Fruit fly (Drosophila melanogaster) whole organism, embryonic: ENCODE results near the gene CG1233.

Experiments used
- Aef1 ChIP-seq: fragments of 200-800 bp; sonication (Bioruptor generic); IDR thresholded peaks from 3 replicates; pipeline ENCODE4 v1.3.6; 2022; ENCODE audit warnings: missing biosample characterization, missing genetic modification characterization
- Bteb2 ChIP-seq: fragments of 200-800 bp; sonication (Bioruptor generic); optimal IDR thresholded peaks from 2 replicates; lab custom pipeline; 2016; ENCODE audit warnings: missing biosample characterization, missing genetic modification characterization
- CG11085 ChIP-seq: fragments of 200-800 bp; sonication (Bioruptor generic); IDR thresholded peaks from 2 replicates; pipeline ENCODE4 v1.3.6; 2022; ENCODE audit warnings: missing biosample characterization, missing genetic modification characterization
- CG12219 ChIP-seq: fragments of 200-800 bp; sonication (Bioruptor generic); optimal IDR thresholded peaks from 3 replicates; lab custom pipeline; 2018; ENCODE audit warnings: missing biosample characterization, mild to moderate bottlenecking, missing genetic modification characterization
- CG12659 ChIP-seq: fragments of 200-800 bp; sonication (Bioruptor generic); optimal IDR thresholded peaks from 3 replicates; lab custom pipeline; 2017; ENCODE audit warnings: mild to moderate bottlenecking, missing biosample characterization, missing genetic modification reagents, missing genetic modification characterization
- CG14667 ChIP-seq: fragments of 200-800 bp; sonication (Bioruptor generic); IDR thresholded peaks from 2 replicates; pipeline ENCODE4 v1.3.6; 2022; ENCODE audit warnings: missing biosample characterization, missing genetic modification characterization
- CG1603 ChIP-seq: fragments of 200-800 bp; sonication (Bioruptor generic); optimal IDR thresholded peaks from 2 replicates; lab custom pipeline; 2019; ENCODE audit warnings: missing biosample characterization, mild to moderate bottlenecking, missing genetic modification characterization, moderate library complexity
- CG17186 ChIP-seq: fragments of 200-800 bp; sonication (Bioruptor generic); optimal IDR thresholded peaks from 3 replicates; lab custom pipeline; 2017; ENCODE audit warnings: missing biosample characterization, missing genetic modification reagents, missing genetic modification characterization
- CG17328 ChIP-seq: fragments of 200-800 bp; sonication (Bioruptor generic); IDR thresholded peaks from 2 replicates; pipeline ENCODE4 v1.3.6; 2022; ENCODE audit warnings: missing biosample characterization, missing genetic modification characterization
- CG17568 ChIP-seq: fragments of 200-800 bp; sonication (Bioruptor generic); optimal IDR thresholded peaks from 2 replicates; lab custom pipeline; 2018; ENCODE audit warnings: missing biosample characterization, mild to moderate bottlenecking, missing genetic modification characterization, moderate library complexity
- CG17829 ChIP-seq: fragments of 200-800 bp; optimal IDR thresholded peaks from 2 replicates; lab custom pipeline; 2019; ENCODE audit warnings: missing biosample characterization, mild to moderate bottlenecking, missing genetic modification characterization, moderate library complexity
- CG18599 ChIP-seq: fragments of 200-800 bp; sonication (Bioruptor generic); optimal IDR thresholded peaks from 3 replicates; lab custom pipeline; 2017; ENCODE audit warnings: missing biosample characterization, missing genetic modification characterization, mild to moderate bottlenecking, moderate library complexity, missing genetic modification reagents
- CG2120 ChIP-seq: fragments of 200-800 bp; sonication (Bioruptor generic); optimal IDR thresholded peaks from 3 replicates; lab custom pipeline; 2016; ENCODE audit warnings: missing biosample characterization, missing genetic modification characterization
- CG2199 ChIP-seq: fragments of 200-800 bp; sonication (Bioruptor generic); IDR thresholded peaks from 3 replicates; pipeline ENCODE4 v1.3.6; 2022; ENCODE audit warnings: missing biosample characterization, missing genetic modification characterization
- CG2889 ChIP-seq: fragments of 200-800 bp; sonication (Bioruptor generic); IDR thresholded peaks from 3 replicates; pipeline ENCODE4 v1.3.6; 2022; ENCODE audit warnings: missing biosample characterization, missing genetic modification characterization
- CG3065 ChIP-seq: fragments of 200-800 bp; sonication (Bioruptor generic); optimal IDR thresholded peaks from 2 replicates; lab custom pipeline; 2016; ENCODE audit warnings: missing biosample characterization, missing genetic modification characterization
- CG34376 ChIP-seq: fragments of 200-800 bp; sonication (Bioruptor generic); optimal IDR thresholded peaks from 2 replicates; lab custom pipeline; 2018; ENCODE audit warnings: missing biosample characterization, mild to moderate bottlenecking, missing genetic modification characterization
- CG3847 ChIP-seq: fragments of 200-800 bp; sonication (Bioruptor generic); IDR thresholded peaks from 2 replicates; pipeline ENCODE4 v1.3.6; 2022; ENCODE audit warnings: missing biosample characterization, missing genetic modification characterization
- CG4404 ChIP-seq: fragments of 200-800 bp; sonication (Bioruptor generic); IDR thresholded peaks from 2 replicates; pipeline ENCODE4 v1.3.6; 2022; ENCODE audit warnings: missing biosample characterization, missing genetic modification characterization
- CG4854 ChIP-seq: fragments of 200-800 bp; sonication (Bioruptor generic); optimal IDR thresholded peaks from 2 replicates; lab custom pipeline; 2016; ENCODE audit warnings: missing biosample characterization, missing genetic modification characterization, inconsistent platforms
- CG5245 ChIP-seq: fragments of 200-800 bp; sonication (Bioruptor generic); optimal IDR thresholded peaks from 3 replicates; lab custom pipeline; 2016; ENCODE audit warnings: missing biosample characterization, missing genetic modification characterization
- CG6654 ChIP-seq: fragments of 200-800 bp; sonication (Bioruptor generic); optimal IDR thresholded peaks from 2 replicates; lab custom pipeline; 2017; ENCODE audit warnings: missing biosample characterization, mild to moderate bottlenecking, missing genetic modification characterization
- CG6765 ChIP-seq: fragments of 200-800 bp; sonication (Bioruptor generic); optimal IDR thresholded peaks from 3 replicates; lab custom pipeline; 2017; ENCODE audit warnings: missing biosample characterization, mild to moderate bottlenecking, missing genetic modification characterization
- CG8388 ChIP-seq: fragments of 200-800 bp; sonication (Bioruptor generic); optimal IDR thresholded peaks from 2 replicates; lab custom pipeline; 2019; ENCODE audit warnings: missing biosample characterization, mild to moderate bottlenecking, missing genetic modification characterization, moderate library complexity
- Dip3 ChIP-seq: fragments of 200-800 bp; sonication (Bioruptor generic); optimal IDR thresholded peaks from 3 replicates; lab custom pipeline; 2016; ENCODE audit warnings: missing biosample characterization, missing genetic modification characterization
- Ets65A ChIP-seq: fragments of 200-800 bp; sonication (Bioruptor generic); peaks from one replicate; lab custom pipeline; 2016; ENCODE audit warnings: missing biosample characterization, missing genetic modification characterization
- Fer1 ChIP-seq: fragments of 200-800 bp; sonication (Bioruptor generic); optimal IDR thresholded peaks from 2 replicates; lab custom pipeline; 2017; ENCODE audit warnings: missing biosample characterization, mild to moderate bottlenecking, missing genetic modification characterization
- Med ChIP-seq: fragments of 200-800 bp; sonication (Bioruptor generic); peaks from one replicate; lab custom pipeline; 2016; ENCODE audit warnings: missing biosample characterization, missing genetic modification characterization, mild to moderate bottlenecking, inconsistent platforms, moderate library complexity
- NC2α ChIP-seq: fragments of 200-800 bp; sonication (Bioruptor generic); optimal IDR thresholded peaks from 2 replicates; lab custom pipeline; 2016; ENCODE audit warnings: missing biosample characterization, missing genetic modification characterization
- Ptx1 ChIP-seq: fragments of 200-800 bp; sonication (Bioruptor generic); IDR thresholded peaks from 2 replicates; pipeline ENCODE4 v1.3.6; 2022; ENCODE audit warnings: missing biosample characterization, missing genetic modification characterization
- Xrp1 ChIP-seq: fragments of 200-800 bp; sonication (Bioruptor generic); IDR thresholded peaks from 2 replicates; pipeline ENCODE4 v1.3.6; 2022; ENCODE audit warnings: missing biosample characterization, missing genetic modification characterization
- YL-1 ChIP-seq: fragments of 200-800 bp; sonication (Bioruptor generic); optimal IDR thresholded peaks from 3 replicates; lab custom pipeline; 2017; ENCODE audit warnings: missing biosample characterization, mild to moderate bottlenecking, missing genetic modification characterization
- bbx ChIP-seq: fragments of 200-800 bp; sonication (Bioruptor generic); IDR thresholded peaks from 2 replicates; pipeline ENCODE4 v1.3.6; 2022; ENCODE audit warnings: missing biosample characterization, missing genetic modification characterization; ENCODE audit not compliant: partially characterized antibody
- chinmo ChIP-seq: fragments of 200-800 bp; sonication (Bioruptor generic); IDR thresholded peaks from 4 replicates; pipeline ENCODE4 v1.3.6; 2022; ENCODE audit warnings: missing biosample characterization, missing genetic modification characterization; ENCODE audit not compliant: partially characterized antibody
- dan ChIP-seq: fragments of 200-800 bp; sonication (Bioruptor generic); IDR thresholded peaks from 2 replicates; pipeline ENCODE4 v1.3.6; 2022; ENCODE audit warnings: missing biosample characterization, missing genetic modification characterization
- dimm ChIP-seq: fragments of 200-800 bp; sonication (Bioruptor generic); IDR thresholded peaks from 2 replicates; pipeline ENCODE4 v1.3.6; 2022; ENCODE audit warnings: missing biosample characterization, missing genetic modification characterization
- dmrt11E ChIP-seq: fragments of 200-800 bp; sonication (Bioruptor generic); optimal IDR thresholded peaks from 3 replicates; lab custom pipeline; 2018; ENCODE audit warnings: missing biosample characterization, mild to moderate bottlenecking, missing genetic modification characterization, moderate library complexity
- ewg ChIP-seq: fragments of 200-800 bp; sonication (Bioruptor generic); optimal IDR thresholded peaks from 3 replicates; lab custom pipeline; 2017; ENCODE audit warnings: mild to moderate bottlenecking, missing biosample characterization, missing genetic modification reagents, missing genetic modification characterization
- lov ChIP-seq, 2 experiments: fragments of 200-800 bp in 1 of 2; fragments of >200 bp in 1 of 2; sonication (Bioruptor generic) in 1 of 2; IDR thresholded peaks in 1 of 2; optimal IDR thresholded peaks in 1 of 2; 2 replicates in 1 of 2; 3 replicates in 1 of 2; pipeline versions ENCODE4 v1.3.6 to Lab custom; 2017 to 2022; ENCODE audit warnings: missing biosample characterization in 1 of 2, missing genetic modification characterization in 1 of 2
- nom ChIP-seq: fragments of 200-800 bp; sonication (Bioruptor generic); optimal IDR thresholded peaks from 2 replicates; lab custom pipeline; 2017; ENCODE audit warnings: missing biosample characterization, missing genetic modification characterization, mild to moderate bottlenecking, moderate library complexity, missing genetic modification reagents
- row ChIP-seq: fragments of 200-800 bp; sonication (Bioruptor generic); IDR thresholded peaks from 3 replicates; pipeline ENCODE4 v1.3.6; 2022; ENCODE audit warnings: missing biosample characterization, missing genetic modification characterization
- sens ChIP-seq: fragments of 200-800 bp; sonication (Bioruptor generic); peaks from one replicate; lab custom pipeline; 2016; ENCODE audit warnings: missing biosample characterization, missing genetic modification characterization
- slbo ChIP-seq: fragments of 200-800 bp; sonication (Bioruptor generic); IDR thresholded peaks from 2 replicates; pipeline ENCODE4 v1.3.6; 2022; ENCODE audit warnings: missing biosample characterization, missing genetic modification characterization
- slou ChIP-seq: fragments of 200-800 bp; sonication (Bioruptor generic); optimal IDR thresholded peaks from 3 replicates; lab custom pipeline; 2016; ENCODE audit warnings: missing biosample characterization, missing genetic modification characterization
- so ChIP-seq: fragments of 200-800 bp; sonication (Bioruptor generic); IDR thresholded peaks from 3 replicates; pipeline ENCODE4 v1.3.6; 2022; ENCODE audit warnings: missing biosample characterization, missing genetic modification characterization
- ssp ChIP-seq: fragments of 200-800 bp; sonication (Bioruptor generic); IDR thresholded peaks from 2 replicates; pipeline ENCODE4 v1.3.6; 2022; ENCODE audit warnings: missing biosample characterization, missing genetic modification characterization
- tap ChIP-seq: fragments of 200-800 bp; optimal IDR thresholded peaks from 3 replicates; lab custom pipeline; 2019; ENCODE audit warnings: missing biosample characterization, mild to moderate bottlenecking, missing genetic modification characterization, moderate library complexity
- usp ChIP-seq: fragments of >200 bp; optimal IDR thresholded peaks from 2 replicates; lab custom pipeline; 2017; ENCODE audit warnings: missing biosample characterization, missing genetic modification characterization

CG1233 gene

DNA sequence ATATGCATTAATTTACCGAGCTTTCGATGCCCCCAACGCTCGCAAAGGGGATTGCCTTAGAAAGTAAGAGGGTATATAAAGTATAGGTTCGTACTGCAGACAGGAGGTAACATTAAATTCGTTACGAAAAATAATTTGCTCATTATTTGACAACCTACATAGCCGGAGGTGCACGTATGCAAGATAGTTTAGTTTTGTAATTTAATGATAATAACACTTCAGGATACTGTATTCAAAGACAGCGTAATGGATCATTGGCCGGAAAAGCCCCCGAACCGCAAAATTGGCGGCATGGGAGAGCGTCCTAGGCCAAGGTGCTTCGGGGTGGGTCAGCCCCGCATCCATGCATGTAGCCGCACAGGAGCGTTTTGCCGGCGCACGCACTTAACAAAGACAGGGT lies 48.9 kb upstream of the CG1233 start:
- TF ChIP-seq Med (GFP tag; lab: Kevin White, UChicago) = peak; percentile 52
- no peak for TF ChIP-seq Dip3 (GFP tag; lab: Kevin White, UChicago)
- no peak for TF ChIP-seq usp (GFP tag; lab: Kevin White, UChicago)
- no peak for TF ChIP-seq CG3847
- TF ChIP-seq CG2120 (GFP tag; lab: Kevin White, UChicago) = peak; percentile 40
- TF ChIP-seq Xrp1 = no peak
- TF ChIP-seq CG2889 (GFP tag; lab: Robert Waterston, UW) = no peak
- no peak for TF ChIP-seq Fer1 (GFP tag; lab: Kevin White, UChicago)
- TF ChIP-seq slou (GFP tag; lab: Kevin White, UChicago) = no peak
- no peak for TF ChIP-seq CG17186 (GFP tag; lab: Kevin White, UChicago)
- TF ChIP-seq nom = no peak
- peak; percentile 27; the same call in 1 of the 2 replicates for TF ChIP-seq bbx
- TF ChIP-seq so (GFP tag; lab: Robert Waterston, UW) = no peak
- no peak for TF ChIP-seq dmrt11E (tag; lab: Kevin White, UChicago)
- no peak for TF ChIP-seq CG2199 (GFP tag; lab: Robert Waterston, UW)
- no peak for TF ChIP-seq CG6765 (GFP tag; lab: Kevin White, UChicago)
- no peak for TF ChIP-seq CG1603 (tag; lab: Kevin White, UChicago)
- no peak for TF ChIP-seq YL-1 (GFP tag; lab: Kevin White, UChicago)
- no peak for TF ChIP-seq tap (tag; lab: Kevin White, UChicago)
- no peak for TF ChIP-seq CG8388 (GFP tag; lab: Kevin White, UChicago)
- TF ChIP-seq CG12219 (GFP tag; lab: Kevin White, UChicago) = no peak
- peak; percentile 33; the same call in 2 of the 3 replicates for TF ChIP-seq row (GFP tag; lab: Robert Waterston, UW)
- TF ChIP-seq CG3065 (GFP tag; lab: Kevin White, UChicago) = no peak
- no peak for TF ChIP-seq dan (GFP tag; lab: Robert Waterston, UW)
- TF ChIP-seq CG18599 (GFP tag; lab: Kevin White, UChicago) = peak; percentile 55
- TF ChIP-seq CG4854 (GFP tag; lab: Kevin White, UChicago) = no peak
- 0 out of 4 replicates have a peak, but pooled peaks have one; percentile 27 for TF ChIP-seq chinmo (GFP tag; lab: Robert Waterston, UW)
- TF ChIP-seq CG12659 (GFP tag; lab: Kevin White, UChicago) = no peak
- no peak for TF ChIP-seq CG17829 (tag; lab: Kevin White, UChicago)
- peak; percentile 10 for TF ChIP-seq sens (GFP tag; lab: Kevin White, UChicago)
- peak; percentile 22; the same call in 1 of the 2 replicates for TF ChIP-seq slbo (GFP tag; lab: Robert Waterston, UW)
- no peak for TF ChIP-seq NC2α (GFP tag; lab: Kevin White, UChicago)
- no peak for TF ChIP-seq CG14667 (GFP tag; lab: Robert Waterston, UW)
- no peak for TF ChIP-seq Aef1
- TF ChIP-seq CG17328 = no peak
- TF ChIP-seq ewg = peak; percentile 61
- TF ChIP-seq lov (optimal IDR thresholded peaks at IDR 0.05; lab: Kevin White, UChicago) = no peak
- no peak for TF ChIP-seq lov (GFP tag; IDR thresholded peaks at IDR 0.05; lab: Robert Waterston, UW)
- TF ChIP-seq dimm (GFP tag; lab: Robert Waterston, UW) = no peak
- TF ChIP-seq ssp (GFP tag; lab: Robert Waterston, UW) = no peak
- TF ChIP-seq, all 482 proteins: peak for 9

DNA sequence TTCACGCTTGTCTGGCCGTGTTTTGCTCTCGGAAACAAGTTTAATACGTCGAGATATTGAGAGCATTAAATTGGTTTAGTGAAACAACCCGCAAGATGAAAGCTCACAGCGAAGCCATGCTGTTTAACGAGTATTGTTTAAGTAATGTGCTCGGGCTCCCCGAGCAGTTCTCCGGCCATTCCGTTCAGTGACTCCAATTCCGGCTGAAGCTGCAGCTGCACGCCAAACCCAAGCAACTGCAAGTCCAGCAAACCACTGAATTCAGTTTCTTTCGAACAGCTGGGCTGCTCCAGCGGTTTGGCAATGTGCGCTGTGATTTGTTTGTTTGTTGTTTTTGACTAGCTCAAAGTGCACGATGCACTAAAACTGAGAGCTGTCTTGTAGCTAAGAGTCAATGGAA lies 46.1 kb upstream of the CG1233 start:
- TF ChIP-seq CG11085 (no peak), CG6654 (no peak), sens (GFP tag; lab: Kevin White, UChicago) (peak; percentile 38), Bteb2 (GFP tag; lab: Kevin White, UChicago) (no peak), Ets65A (peak; percentile 78), CG34376 (GFP tag; lab: Kevin White, UChicago) (no peak), CG5245 (GFP tag; lab: Kevin White, UChicago) (no peak), Ptx1 (no peak), CG17568 (GFP tag; lab: Kevin White, UChicago) (no peak), CG4404 (GFP tag; lab: Robert Waterston, UW) (no peak)
